Worm (Caenorhabditis elegans) whole organism, midembryonic: ENCODE results near the gene msp-77.

ENCODE experiments used
- T22C8.4 ChIP-seq: fragments of 200-800 bp; sonication (Bioruptor generic); IDR thresholded peaks from 2 replicates; pipeline ENCODE4 v1.3.6; 2022; ENCODE audit warnings: missing genetic modification characterization, missing compliant biosample characterization
- cog-1 ChIP-seq: sonication (generic microtip); optimal IDR thresholded peaks from 2 replicates; lab custom pipeline; 2016; ENCODE audit warnings: missing genetic modification characterization, missing compliant biosample characterization
- flt-1 ChIP-seq: fragments of 200-800 bp; sonication (Bioruptor generic); IDR thresholded peaks from 2 replicates; pipeline ENCODE4 v1.3.6; 2022; ENCODE audit warnings: missing genetic modification characterization, missing compliant biosample characterization
- klf-2 ChIP-seq: fragments of 200-800 bp; sonication (Bioruptor generic); conservative IDR thresholded peaks from 2 replicates; pipeline ENCODE4 v1.3.6; 2022; ENCODE audit warnings: missing genetic modification reagents, missing genetic modification characterization, missing compliant biosample characterization
- med-1 ChIP-seq: sonication (generic microtip); optimal IDR thresholded peaks from 2 replicates; lab custom pipeline; 2017; ENCODE audit warnings: missing genetic modification characterization, mild to moderate bottlenecking, missing compliant biosample characterization, antibody characterized with exemption, missing genetic modification reagents; ENCODE audit not compliant: insufficient read depth
- ref-1 ChIP-seq: fragments of 200-800 bp; sonication (Bioruptor generic); conservative IDR thresholded peaks from 2 replicates; pipeline ENCODE4 v1.3.6; 2022; ENCODE audit warnings: missing genetic modification reagents, missing genetic modification characterization, missing compliant biosample characterization
- tab-1 ChIP-seq: fragments of 200-800 bp; sonication (Bioruptor generic); IDR thresholded peaks from 2 replicates; pipeline ENCODE4 v1.3.6; 2022; ENCODE audit warnings: missing genetic modification characterization, missing compliant biosample characterization
- ztf-23 ChIP-seq: fragments of 200-800 bp; sonication (Bioruptor generic); IDR thresholded peaks from 2 replicates; pipeline ENCODE4 v1.3.6; 2022; ENCODE audit warnings: missing genetic modification reagents, missing genetic modification characterization, missing compliant biosample characterization
- ztf-29 ChIP-seq: fragments of 200-800 bp; sonication (Bioruptor generic); IDR thresholded peaks from 2 replicates; pipeline ENCODE4 v1.3.6; 2022; ENCODE audit warnings: missing genetic modification reagents, missing genetic modification characterization, missing compliant biosample characterization

The msp-77 gene

ce11 chrIV:9932055-9932454 is 37.6 kb downstream of the msp-77 start, which contains the start of the genes trmt-10A and F25H8.2:
Gene trmt-10A, minus strand, starts transcription at chrIV:9932213.
Gene F25H8.2, plus strand, starts transcription at chrIV:9932235.
- TF ChIP-seq ref-1 (GFP tag; lab: Robert Waterston, UW) = no peak
- TF ChIP-seq flt-1 = no peak
- TF ChIP-seq T22C8.4 (GFP tag; lab: Robert Waterston, UW) = no peak
- TF ChIP-seq klf-2 = no peak
- TF ChIP-seq ztf-29 (GFP tag; lab: Robert Waterston, UW) = no peak
- no peak for TF ChIP-seq cog-1 (tag; lab: Kevin White, UChicago)
- TF ChIP-seq ztf-23 (GFP tag; lab: Robert Waterston, UW) = no peak
- no peak for TF ChIP-seq tab-1 (GFP tag; lab: Robert Waterston, UW)
- no peak for TF ChIP-seq med-1 (GFP tag; lab: Kevin White, UChicago)

ce11 chrIV:9933580-9933979 is 39.1 kb downstream of the msp-77 start, which contains the start of gene spe-29:
Gene spe-29, plus strand, starts transcription at chrIV:9933880.
- no peak for TF ChIP-seq T22C8.4 (GFP tag; lab: Robert Waterston, UW)
- TF ChIP-seq ztf-23 (GFP tag; lab: Robert Waterston, UW) = no peak
- TF ChIP-seq cog-1 (tag; lab: Kevin White, UChicago) = no peak
- TF ChIP-seq med-1 (GFP tag; lab: Kevin White, UChicago) = no peak
- TF ChIP-seq tab-1 (GFP tag; lab: Robert Waterston, UW) = no peak
- TF ChIP-seq flt-1 = no peak
- TF ChIP-seq ztf-29 (GFP tag; lab: Robert Waterston, UW) = no peak
- TF ChIP-seq ref-1 (GFP tag; lab: Robert Waterston, UW) = no peak
- TF ChIP-seq klf-2 = no peak

ce11 chrIV:9943214-9943613 is 48.8 kb downstream of the msp-77 start:
- TF ChIP-seq ztf-23 (GFP tag; lab: Robert Waterston, UW) (no peak), tab-1 (GFP tag; lab: Robert Waterston, UW) (no peak), T22C8.4 (GFP tag; lab: Robert Waterston, UW) (no peak), ref-1 (GFP tag; lab: Robert Waterston, UW) (no peak), cog-1 (tag; lab: Kevin White, UChicago) (no peak), flt-1 (no peak), med-1 (GFP tag; lab: Kevin White, UChicago) (no peak), ztf-29 (GFP tag; lab: Robert Waterston, UW) (no peak), klf-2 (no peak)

- TF ChIP-seq ztf-29 (GFP tag; lab: Robert Waterston, UW) (no peak), flt-1 (no peak), med-1 (GFP tag; lab: Kevin White, UChicago) (no peak), ref-1 (GFP tag; lab: Robert Waterston, UW) (no peak), ztf-23 (GFP tag; lab: Robert Waterston, UW) (no peak), cog-1 (tag; lab: Kevin White, UChicago) (no peak)
These were observed 49.8 kb downstream of the msp-77 start for ce11 chrIV:9944279-9944678.
